Fruit fly (Drosophila melanogaster) whole organism, embryonic: Measurements from ENCODE around the gene CG17127.

ENCODE experiments used
- ATbp ChIP-seq: fragments of 200-800 bp; sonication (Bioruptor generic); optimal IDR thresholded peaks from 2 replicates; lab custom pipeline; 2017; ENCODE audit warnings: missing biosample characterization, mild to moderate bottlenecking, missing genetic modification characterization, missing genetic modification reagents
- Abd-B ChIP-seq: fragments of 200-800 bp; sonication (Bioruptor generic); optimal IDR thresholded peaks from 2 replicates; lab custom pipeline; 2018; ENCODE audit warnings: missing biosample characterization, mild to moderate bottlenecking, missing genetic modification characterization, moderate library complexity
- Atf3 ChIP-seq: fragments of 200-800 bp; sonication (Bioruptor generic); optimal IDR thresholded peaks from 3 replicates; lab custom pipeline; 2016; ENCODE audit warnings: missing biosample characterization, missing genetic modification characterization
- CG10147 ChIP-seq: fragments of 200-800 bp; sonication (Bioruptor generic); optimal IDR thresholded peaks from 2 replicates; lab custom pipeline; 2019; ENCODE audit warnings: missing biosample characterization, mild to moderate bottlenecking, missing genetic modification characterization, moderate library complexity
- CG11696 ChIP-seq: fragments of 200-800 bp; sonication (Bioruptor generic); IDR thresholded peaks from 2 replicates; pipeline ENCODE4 v1.3.6; 2022; ENCODE audit warnings: missing biosample characterization, missing genetic modification characterization
- CG13624 ChIP-seq: fragments of 200-800 bp; sonication (Bioruptor generic); optimal IDR thresholded peaks from 2 replicates; lab custom pipeline; 2016; ENCODE audit warnings: missing biosample characterization, missing genetic modification characterization
- CG14860 ChIP-seq: fragments of 200-800 bp; sonication (Bioruptor generic); IDR thresholded peaks from 3 replicates; pipeline ENCODE4 v1.3.6; 2022; ENCODE audit warnings: missing biosample characterization, missing genetic modification characterization; ENCODE audit not compliant: partially characterized antibody
- CG17328 ChIP-seq: fragments of 200-800 bp; sonication (Bioruptor generic); IDR thresholded peaks from 2 replicates; pipeline ENCODE4 v1.3.6; 2022; ENCODE audit warnings: missing biosample characterization, missing genetic modification characterization
- CG17385 ChIP-seq: fragments of 200-800 bp; sonication (Bioruptor generic); optimal IDR thresholded peaks from 3 replicates; lab custom pipeline; 2018; ENCODE audit warnings: missing biosample characterization, mild to moderate bottlenecking, missing genetic modification characterization
- CG17612 ChIP-seq: fragments of 200-800 bp; sonication (Bioruptor generic); IDR thresholded peaks from 2 replicates; pipeline ENCODE4 v1.3.6; 2022; ENCODE audit warnings: missing biosample characterization, missing genetic modification characterization
- CG2712 ChIP-seq: fragments of 200-800 bp; optimal IDR thresholded peaks from 3 replicates; lab custom pipeline; 2019; ENCODE audit warnings: missing biosample characterization, mild to moderate bottlenecking, missing genetic modification characterization, moderate library complexity
- CG2889 ChIP-seq: fragments of 200-800 bp; sonication (Bioruptor generic); IDR thresholded peaks from 3 replicates; pipeline ENCODE4 v1.3.6; 2022; ENCODE audit warnings: missing biosample characterization, missing genetic modification characterization
- CG3065 ChIP-seq: fragments of 200-800 bp; sonication (Bioruptor generic); optimal IDR thresholded peaks from 2 replicates; lab custom pipeline; 2016; ENCODE audit warnings: missing biosample characterization, missing genetic modification characterization
- CG34224 ChIP-seq: fragments of 200-800 bp; sonication (Bioruptor generic); IDR thresholded peaks from 3 replicates; pipeline ENCODE4 v1.3.6; 2022; ENCODE audit warnings: missing biosample characterization, missing genetic modification characterization; ENCODE audit not compliant: partially characterized antibody
- CG3995 ChIP-seq: fragments of 200-800 bp; sonication (Bioruptor generic); optimal IDR thresholded peaks from 3 replicates; lab custom pipeline; 2016; ENCODE audit warnings: missing biosample characterization, missing genetic modification characterization
- CG42726 ChIP-seq: fragments of 200-800 bp; sonication (Bioruptor generic); IDR thresholded peaks from 2 replicates; pipeline ENCODE4 v1.3.6; 2022; ENCODE audit warnings: missing biosample characterization, missing genetic modification characterization; ENCODE audit not compliant: partially characterized antibody
- CG4404 ChIP-seq: fragments of 200-800 bp; sonication (Bioruptor generic); IDR thresholded peaks from 2 replicates; pipeline ENCODE4 v1.3.6; 2022; ENCODE audit warnings: missing biosample characterization, missing genetic modification characterization
- CG5953 ChIP-seq: fragments of 200-800 bp; sonication (Bioruptor generic); IDR thresholded peaks from 2 replicates; pipeline ENCODE4 v1.3.6; 2022; ENCODE audit warnings: missing biosample characterization, missing genetic modification characterization
- CG6765 ChIP-seq: fragments of 200-800 bp; sonication (Bioruptor generic); optimal IDR thresholded peaks from 3 replicates; lab custom pipeline; 2017; ENCODE audit warnings: missing biosample characterization, mild to moderate bottlenecking, missing genetic modification characterization
- CG7745 ChIP-seq: fragments of 200-800 bp; sonication (Bioruptor generic); optimal IDR thresholded peaks from 2 replicates; lab custom pipeline; 2018; ENCODE audit warnings: missing biosample characterization, mild to moderate bottlenecking, missing genetic modification characterization, moderate library complexity
- CG8924 ChIP-seq: fragments of 200-800 bp; optimal IDR thresholded peaks from 3 replicates; lab custom pipeline; 2019; ENCODE audit warnings: missing biosample characterization, mild to moderate bottlenecking, missing genetic modification characterization, moderate library complexity
- Deaf1 ChIP-seq: fragments of 200-800 bp; optimal IDR thresholded peaks from 3 replicates; lab custom pipeline; 2019; ENCODE audit warnings: missing biosample characterization, mild to moderate bottlenecking, missing genetic modification characterization, moderate library complexity
- Drgx ChIP-seq: fragments of 200-800 bp; sonication (Bioruptor generic); IDR thresholded peaks from 2 replicates; pipeline ENCODE4 v1.3.6; 2022; ENCODE audit warnings: missing biosample characterization, missing genetic modification characterization
- Eip74EF ChIP-seq, 2 experiments: fragments of 200-800 bp in 1 of 2; fragments of >200 bp in 1 of 2; sonication (Bioruptor generic) in 1 of 2; optimal IDR thresholded peaks; 2 replicates each; lab custom pipeline; 2017 to 2019; ENCODE audit warnings: missing biosample characterization in 2 of 2, missing genetic modification characterization in 2 of 2, mild to moderate bottlenecking in 1 of 2, moderate library complexity in 1 of 2
- Fer1 ChIP-seq: fragments of 200-800 bp; sonication (Bioruptor generic); optimal IDR thresholded peaks from 2 replicates; lab custom pipeline; 2017; ENCODE audit warnings: missing biosample characterization, mild to moderate bottlenecking, missing genetic modification characterization
- H2.0 ChIP-seq: fragments of 200-800 bp; sonication (Bioruptor generic); IDR thresholded peaks from 2 replicates; pipeline ENCODE4 v1.3.6; 2022; ENCODE audit warnings: missing biosample characterization, missing genetic modification characterization
- Jarid2 ChIP-seq: fragments of 200-800 bp; sonication (Bioruptor generic); optimal IDR thresholded peaks from 3 replicates; lab custom pipeline; 2017; ENCODE audit warnings: mild to moderate bottlenecking, missing biosample characterization, missing genetic modification reagents, missing genetic modification characterization
- Max ChIP-seq: fragments of 200-800 bp; sonication (Bioruptor generic); optimal IDR thresholded peaks from 2 replicates; lab custom pipeline; 2016; ENCODE audit warnings: missing biosample characterization, mild to moderate bottlenecking, missing genetic modification characterization
- Meics ChIP-seq: fragments of 200-800 bp; sonication (Bioruptor generic); optimal IDR thresholded peaks from 2 replicates; lab custom pipeline; 2017; ENCODE audit warnings: missing biosample characterization, mild to moderate bottlenecking, missing genetic modification characterization
- NFAT ChIP-seq: fragments of 200-800 bp; sonication (Bioruptor generic); IDR thresholded peaks from 2 replicates; pipeline ENCODE4 v1.3.6; 2022; ENCODE audit warnings: missing biosample characterization, missing genetic modification characterization
- Neu2 ChIP-seq: fragments of 200-800 bp; sonication (Bioruptor generic); optimal IDR thresholded peaks from 3 replicates; lab custom pipeline; 2016; ENCODE audit warnings: missing biosample characterization, missing genetic modification characterization, borderline replicate concordance
- Side ChIP-seq: fragments of 200-800 bp; sonication (Bioruptor generic); optimal IDR thresholded peaks from 2 replicates; lab custom pipeline; 2016; ENCODE audit warnings: missing biosample characterization, missing genetic modification characterization
- Sox100B ChIP-seq: fragments of 200-800 bp; sonication (Bioruptor generic); optimal IDR thresholded peaks from 3 replicates; lab custom pipeline; 2018; ENCODE audit warnings: missing biosample characterization, mild to moderate bottlenecking, missing genetic modification characterization
- ac ChIP-seq: fragments of 200-800 bp; sonication (Bioruptor generic); optimal IDR thresholded peaks from 3 replicates; lab custom pipeline; 2017; ENCODE audit warnings: missing biosample characterization, mild to moderate bottlenecking, missing genetic modification characterization
- caup ChIP-seq: fragments of 200-800 bp; sonication (Bioruptor generic); optimal IDR thresholded peaks from 3 replicates; lab custom pipeline; 2017; ENCODE audit warnings: missing biosample characterization, mild to moderate bottlenecking, missing genetic modification characterization, moderate library complexity; ENCODE audit not compliant: severe bottlenecking
- croc ChIP-seq: fragments of 200-800 bp; sonication (Bioruptor generic); conservative IDR thresholded peaks from 3 replicates; pipeline ENCODE4 v1.3.6; 2022; ENCODE audit warnings: missing biosample characterization, missing genetic modification characterization
- da ChIP-seq: fragments of 200-800 bp; sonication (Bioruptor generic); optimal IDR thresholded peaks from 2 replicates; lab custom pipeline; 2016; ENCODE audit warnings: missing biosample characterization, missing genetic modification characterization
- dmrt99B ChIP-seq: fragments of 200-800 bp; sonication (Bioruptor generic); optimal IDR thresholded peaks from 2 replicates; lab custom pipeline; 2018; ENCODE audit warnings: missing biosample characterization, mild to moderate bottlenecking, missing genetic modification characterization, moderate library complexity
- en ChIP-seq: fragments of 200-800 bp; sonication (Bioruptor generic); optimal IDR thresholded peaks from 2 replicates; lab custom pipeline; 2016; ENCODE audit warnings: missing biosample characterization, missing genetic modification characterization
- ftz-f1 ChIP-seq: fragments of 200-800 bp; sonication (Bioruptor generic); optimal IDR thresholded peaks from 2 replicates; lab custom pipeline; 2016; ENCODE audit warnings: missing biosample characterization, missing genetic modification characterization
- hbn ChIP-seq: fragments of 200-800 bp; sonication (Bioruptor generic); IDR thresholded peaks from 2 replicates; pipeline ENCODE4 v1.3.6; 2022; ENCODE audit warnings: missing biosample characterization, missing genetic modification characterization; ENCODE audit not compliant: partially characterized antibody
- her ChIP-seq: fragments of 200-800 bp; sonication (Bioruptor generic); optimal IDR thresholded peaks from 2 replicates; lab custom pipeline; 2016; ENCODE audit warnings: missing biosample characterization, missing genetic modification characterization
- kah ChIP-seq: fragments of 200-800 bp; sonication (Bioruptor generic); optimal IDR thresholded peaks from 2 replicates; lab custom pipeline; 2018; ENCODE audit warnings: missing biosample characterization, mild to moderate bottlenecking, missing genetic modification characterization
- mam ChIP-seq: fragments of 200-800 bp; sonication (Bioruptor generic); optimal IDR thresholded peaks from 3 replicates; lab custom pipeline; 2016; ENCODE audit warnings: missing biosample characterization, missing genetic modification characterization
- nau ChIP-seq: fragments of 200-800 bp; sonication (Bioruptor generic); optimal IDR thresholded peaks from 3 replicates; lab custom pipeline; 2017; ENCODE audit warnings: missing biosample characterization, mild to moderate bottlenecking, missing genetic modification characterization, missing genetic modification reagents
- onecut ChIP-seq: fragments of 200-800 bp; sonication (Bioruptor generic); IDR thresholded peaks from 2 replicates; pipeline ENCODE4 v1.3.6; 2022; ENCODE audit warnings: missing biosample characterization, missing genetic modification characterization
- ranshi ChIP-seq: fragments of 200-800 bp; sonication (Bioruptor generic); IDR thresholded peaks from 2 replicates; pipeline ENCODE4 v1.3.6; 2022; ENCODE audit warnings: missing biosample characterization, missing genetic modification characterization
- sima ChIP-seq: fragments of 200-800 bp; sonication (Bioruptor generic); optimal IDR thresholded peaks from 2 replicates; lab custom pipeline; 2016; ENCODE audit warnings: missing biosample characterization, missing genetic modification characterization
- tap ChIP-seq: fragments of 200-800 bp; optimal IDR thresholded peaks from 3 replicates; lab custom pipeline; 2019; ENCODE audit warnings: missing biosample characterization, mild to moderate bottlenecking, missing genetic modification characterization, moderate library complexity
- unpg ChIP-seq: fragments of 200-800 bp; sonication (Bioruptor generic); optimal IDR thresholded peaks from 3 replicates; lab custom pipeline; 2018; ENCODE audit warnings: missing biosample characterization, mild to moderate bottlenecking, missing genetic modification characterization, moderate library complexity
- yki ChIP-seq: fragments of >200 bp; optimal IDR thresholded peaks from 3 replicates; lab custom pipeline; 2018

CG17127 gene

DNA sequence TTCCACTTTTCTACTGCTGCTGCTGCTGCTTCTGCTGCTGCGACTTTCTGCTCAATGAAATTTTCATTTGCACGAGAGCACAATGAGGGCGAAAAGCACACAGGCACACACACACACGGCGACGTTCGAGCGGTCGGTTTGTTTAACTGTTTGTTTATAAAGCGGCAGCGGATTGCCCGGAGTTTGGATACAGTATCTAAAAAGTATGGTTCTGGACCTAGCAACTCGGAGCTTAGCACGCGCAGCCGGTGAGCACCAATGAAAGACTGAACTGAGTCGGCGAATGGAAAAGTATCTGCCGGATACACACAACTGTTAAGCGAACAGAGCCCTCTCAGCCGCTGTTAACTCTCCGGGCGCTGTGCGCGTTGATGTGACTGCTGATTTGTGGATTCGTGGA, 14.6 kb upstream of the CG17127 start, which contains the start of gene CG17124 (continued):
- TF ChIP-seq CG42726 (GFP tag; lab: Robert Waterston, UW) (peak; percentile 64; the same call in 1 of the 2 replicates), CG4404 (GFP tag; lab: Robert Waterston, UW) (no peak), her (GFP tag; lab: Kevin White, UChicago) (peak; percentile 64), H2.0 (no peak), caup (GFP tag; lab: Kevin White, UChicago) (peak; percentile 60), NFAT (peak; percentile 69), ATbp (GFP tag; lab: Kevin White, UChicago) (peak; percentile 14), kah (GFP tag; lab: Kevin White, UChicago) (no peak), CG2712 (tag; lab: Kevin White, UChicago) (peak; percentile 19), croc (GFP tag; lab: Robert Waterston, UW) (no peak), da (GFP tag; lab: Kevin White, UChicago) (no peak), CG34224 (GFP tag; lab: Robert Waterston, UW) (no peak; the same call in 2 of the 3 replicates), Max (GFP tag; lab: Kevin White, UChicago) (no peak), Atf3 (GFP tag; lab: Kevin White, UChicago) (no peak), en (GFP tag; lab: Kevin White, UChicago) (no peak), CG17328 (GFP tag; lab: Robert Waterston, UW) (no peak), Abd-B (GFP tag; lab: Kevin White, UChicago) (no peak), CG17385 (GFP tag; lab: Kevin White, UChicago) (peak; percentile 41), sima (no peak), CG8924 (tag; lab: Kevin White, UChicago) (peak; percentile 49), CG11696 (no peak), yki (lab: Kevin White, UChicago) (no peak), CG3995 (GFP tag; lab: Kevin White, UChicago) (no peak), Neu2 (no peak), ftz-f1 (GFP tag; lab: Kevin White, UChicago) (peak; percentile 67), Drgx (no peak; the same call in 1 of the 2 replicates), Eip74EF (GFP tag; optimal IDR thresholded peaks at IDR 0.05; lab: Kevin White, UChicago) (peak in 1 of 2 experiments; percentile 54), CG10147 (peak; percentile 34), onecut (GFP tag; lab: Robert Waterston, UW) (peak; percentile 59), CG7745 (no peak), CG13624 (GFP tag; lab: Kevin White, UChicago) (peak; percentile 4), Deaf1 (tag; lab: Kevin White, UChicago) (peak; percentile 75), Side (GFP tag; lab: Kevin White, UChicago) (peak; percentile 36), Sox100B (no peak), CG3065 (no peak), ac (no peak), CG17612 (no peak), CG6765 (GFP tag; lab: Kevin White, UChicago) (peak; percentile 74), mam (GFP tag; lab: Kevin White, UChicago) (no peak), Jarid2 (GFP tag; lab: Kevin White, UChicago) (peak; percentile 97), Meics (peak; percentile 43), CG14860 (GFP tag; lab: Robert Waterston, UW) (no peak), nau (GFP tag; lab: Kevin White, UChicago) (peak; percentile 54), dmrt99B (tag; lab: Kevin White, UChicago) (peak; percentile 46), tap (tag; lab: Kevin White, UChicago) (peak; percentile 28), CG5953 (GFP tag; lab: Robert Waterston, UW) (0 out of 2 replicates have a peak, but pooled peaks have one; percentile 51), unpg (GFP tag; lab: Kevin White, UChicago) (peak; percentile 29), Fer1 (GFP tag; lab: Kevin White, UChicago) (peak; percentile 72), CG2889 (GFP tag; lab: Robert Waterston, UW) (no peak), hbn (GFP tag; lab: Robert Waterston, UW) (no peak), ranshi (GFP tag; lab: Robert Waterston, UW) (peak; percentile 39; the same call in 1 of the 2 replicates)
